Worm (Caenorhabditis elegans) whole organism, L4 larva: Measurements from ENCODE around the gene Y67D2.2.

Experiments
- F49E8.2 ChIP-seq: sonication (generic microtip); optimal IDR thresholded peaks from 2 replicates; lab custom pipeline; 2016; ENCODE audit warnings: missing compliant biosample characterization, mild to moderate bottlenecking, missing genetic modification characterization, borderline replicate concordance
- aly-2 ChIP-seq: sonication (generic microtip); optimal IDR thresholded peaks from 2 replicates; lab custom pipeline; 2018; ENCODE audit warnings: missing biosample characterization, missing genetic modification characterization
- ama-1 ChIP-seq: fragments of 150-350 bp; optimal IDR thresholded peaks from 2 replicates; lab custom pipeline; 2014; ENCODE audit warnings: inconsistent platforms, mixed read lengths
- ceh-82 ChIP-seq: sonication (generic microtip); optimal IDR thresholded peaks from 2 replicates; lab custom pipeline; 2017; ENCODE audit warnings: missing biosample characterization, missing genetic modification characterization
- lin-39 ChIP-seq: fragments of 150-350 bp; optimal IDR thresholded peaks from 2 replicates; lab custom pipeline; 2014; ENCODE audit warnings: missing biosample characterization, missing genetic modification reagents, missing genetic modification characterization
- nhr-10 ChIP-seq: fragments of 150-350 bp; optimal IDR thresholded peaks from 2 replicates; lab custom pipeline; 2014; ENCODE audit warnings: missing biosample characterization, missing genetic modification characterization
- nhr-77 ChIP-seq: fragments of 150-350 bp; optimal IDR thresholded peaks from 2 replicates; lab custom pipeline; 2014; ENCODE audit warnings: missing biosample characterization, missing genetic modification characterization
- pqm-1 ChIP-seq: sonication (generic microtip); optimal IDR thresholded peaks from 2 replicates; lab custom pipeline; 2017; ENCODE audit warnings: missing biosample characterization, missing genetic modification characterization
- rbr-2 ChIP-seq: sonication (generic microtip); optimal IDR thresholded peaks from 2 replicates; lab custom pipeline; 2016; ENCODE audit warnings: missing genotype, missing genetic modification characterization, missing compliant biosample characterization
- skn-1 ChIP-seq: fragments of 150-350 bp; optimal IDR thresholded peaks from 2 replicates; lab custom pipeline; 2014; ENCODE audit warnings: missing biosample characterization, missing genetic modification characterization
- unc-62 ChIP-seq, 3 experiments: fragments of 150-350 bp in 1 of 3; sonication (generic microtip); optimal IDR thresholded peaks in 2 of 3; peaks in 1 of 3; 1 replicate in 1 of 3; 2 replicates in 2 of 3; lab custom pipeline; 2014 to 2017; ENCODE audit warnings: missing biosample characterization in 3 of 3, missing genetic modification characterization in 3 of 3, missing genetic modification reagents in 3 of 3, missing genotype in 1 of 3
- zip-11 ChIP-seq: fragments of 200-800 bp; sonication (Bioruptor generic); IDR thresholded peaks from 2 replicates; pipeline ENCODE4 v1.3.6; 2022; ENCODE audit warnings: missing genetic modification characterization, missing compliant biosample characterization
- ztf-11 ChIP-seq: fragments of 150-350 bp; optimal IDR thresholded peaks from 2 replicates; lab custom pipeline; 2014; ENCODE audit warnings: missing biosample characterization, missing genetic modification characterization

ce11 chrIII:1576451-1576850 lies 17.9 kb downstream of the Y67D2.2 start, which contains the start of gene Y22D7AL.7:
- no peak for TF ChIP-seq aly-2 (tag; lab: Kevin White, UChicago)
- no peak for TF ChIP-seq skn-1 (tag; lab: Kevin White, UChicago)
- no peak for TF ChIP-seq ama-1
- no peak for TF ChIP-seq unc-62 (GFP tag; optimal IDR thresholded peaks at IDR 0.05 in 1 of 2; lab: Kevin White, UChicago)
- TF ChIP-seq unc-62 (tag; optimal IDR thresholded peaks at IDR 0.05; lab: Kevin White, UChicago) = no peak
- no peak for TF ChIP-seq nhr-10 (tag; lab: Kevin White, UChicago)
- TF ChIP-seq nhr-77 (tag; lab: Kevin White, UChicago) = no peak
- TF ChIP-seq F49E8.2 (tag; lab: Kevin White, UChicago) = no peak
- no peak for TF ChIP-seq rbr-2 (tag; lab: Kevin White, UChicago)
- TF ChIP-seq lin-39 = no peak
- TF ChIP-seq zip-11 (GFP tag; lab: Robert Waterston, UW) = no peak
- TF ChIP-seq pqm-1 = no peak
- no peak for TF ChIP-seq ceh-82
- no peak for TF ChIP-seq ztf-11
